Fruit fly (Drosophila melanogaster) Kc167 (cell line): ENCODE measurements around the gene Shab.

Source experiments
- Myc ChIP-seq: fragments of >200 bp; optimal IDR thresholded peaks from 2 replicates; lab custom pipeline; 2017; ENCODE audit warnings: missing external identifiers
- Sin3A ChIP-seq: fragments of >200 bp; optimal IDR thresholded peaks from 2 replicates; lab custom pipeline; 2018; ENCODE audit warnings: missing external identifiers
- h ChIP-seq: fragments of >200 bp; optimal IDR thresholded peaks from 3 replicates; lab custom pipeline; 2018; ENCODE audit warnings: missing external identifiers
- insv ChIP-seq: fragments of >200 bp; optimal IDR thresholded peaks from 3 replicates; lab custom pipeline; 2018; ENCODE audit warnings: missing external identifiers
- psq ChIP-seq: fragments of >200 bp; optimal IDR thresholded peaks from 2 replicates; lab custom pipeline; 2017; ENCODE audit warnings: missing external identifiers
- ttk ChIP-seq: sonication (Bioruptor generic); optimal IDR thresholded peaks from 2 replicates; lab custom pipeline; 2017; ENCODE audit warnings: missing external identifiers

Shab gene

DNA sequence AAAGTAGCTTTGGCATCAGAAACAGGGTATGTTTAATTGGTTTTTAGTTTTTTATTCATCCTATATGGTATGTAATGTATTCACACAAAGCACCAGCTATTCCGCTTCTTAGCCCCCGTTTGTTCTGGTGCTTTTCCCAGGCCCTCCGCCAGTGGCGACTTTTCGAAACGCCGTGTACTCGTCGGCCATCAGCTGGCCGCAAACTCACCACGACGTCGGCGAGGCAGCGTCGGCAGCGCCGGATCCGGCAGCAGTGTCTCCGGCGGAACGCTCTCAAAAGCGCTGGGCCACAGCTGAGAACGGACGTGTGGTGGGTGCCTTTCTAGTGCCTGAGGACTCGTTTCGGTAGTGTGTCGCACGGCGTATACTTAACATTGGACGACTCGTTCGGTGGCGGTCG is at the start of gene Shab:
Gene Shab (plus strand): TSS at position 268 of the 400 bp plus-strand sequence.
- TF ChIP-seq Sin3A (lab: Kevin White, UChicago) (no peak), h (no peak), psq (no peak), ttk (no peak), insv (lab: Kevin White, UChicago) (no peak), Myc (lab: Kevin White, UChicago) (no peak)

- TF ChIP-seq Myc (lab: Kevin White, UChicago) (no peak), psq (no peak), ttk (no peak), h (no peak), insv (lab: Kevin White, UChicago) (no peak), Sin3A (lab: Kevin White, UChicago) (no peak)
These were observed 49.2 kb upstream of the Shab start for dm6 chr3L:2845630-2846029.

DNA sequence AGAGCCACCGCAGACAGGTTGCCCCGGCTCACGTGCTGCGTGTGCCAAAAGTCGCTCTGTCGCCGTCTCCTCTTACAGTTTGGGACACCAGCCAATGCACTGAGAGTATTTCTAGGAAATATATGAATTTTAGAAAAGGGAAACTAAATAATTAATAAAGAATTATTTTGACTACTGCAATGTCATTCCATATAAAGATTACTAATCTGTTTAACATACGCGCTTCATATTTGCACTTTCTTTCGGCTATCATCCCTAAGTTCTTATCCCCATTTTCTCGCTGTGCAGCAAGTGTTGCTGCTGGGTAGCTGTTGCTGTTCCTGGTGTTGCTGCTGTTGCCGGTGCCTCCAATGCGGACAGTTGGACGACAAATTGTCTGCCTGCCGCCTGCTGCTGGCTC is 47.6 kb upstream of the Shab start:
- TF ChIP-seq ttk (no peak), insv (lab: Kevin White, UChicago) (no peak), Myc (lab: Kevin White, UChicago) (no peak), Sin3A (lab: Kevin White, UChicago) (no peak), h (no peak), psq (no peak)

DNA sequence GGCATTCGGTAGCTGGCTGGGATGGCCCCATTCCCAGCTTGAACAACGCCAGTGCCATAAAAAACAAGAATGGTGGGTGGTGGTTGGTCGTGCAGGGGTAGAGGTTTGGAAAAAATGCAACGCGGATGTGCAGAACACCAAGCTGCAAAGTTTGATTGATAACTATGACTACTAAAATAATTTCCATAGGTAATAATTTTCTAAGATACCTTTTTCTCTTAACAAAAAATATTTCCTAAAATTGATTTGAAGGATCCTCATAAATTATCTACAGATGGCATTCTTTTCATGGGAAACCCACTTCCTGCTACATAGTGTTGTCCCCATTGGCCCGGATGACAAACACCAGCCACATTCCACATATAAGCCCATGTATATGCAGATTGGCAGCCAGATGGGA is 46.5 kb upstream of the Shab start:
- TF ChIP-seq psq: no peak
- no peak for TF ChIP-seq h
- no peak for TF ChIP-seq Sin3A (lab: Kevin White, UChicago)
- no peak for TF ChIP-seq insv (lab: Kevin White, UChicago)
- TF ChIP-seq ttk: no peak
- TF ChIP-seq Myc (lab: Kevin White, UChicago): no peak

- no peak for TF ChIP-seq psq
- no peak for TF ChIP-seq Sin3A (lab: Kevin White, UChicago)
- TF ChIP-seq insv (lab: Kevin White, UChicago): no peak
- TF ChIP-seq ttk: no peak
- TF ChIP-seq h: no peak
- TF ChIP-seq Myc (lab: Kevin White, UChicago): no peak
These were observed 45.9 kb upstream of the Shab start for dm6 chr3L:2848940-2849339.

- no peak for TF ChIP-seq Sin3A (lab: Kevin White, UChicago)
- no peak for TF ChIP-seq psq
- no peak for TF ChIP-seq Myc (lab: Kevin White, UChicago)
- no peak for TF ChIP-seq insv (lab: Kevin White, UChicago)
- no peak for TF ChIP-seq ttk
- no peak for TF ChIP-seq h
These were observed 43.9 kb upstream of the Shab start for dm6 chr3L:2850966-2851365.

dm6 chr3L:2851771-2852170 is 43.0 kb upstream of the Shab start:
- TF ChIP-seq h (no peak), psq (no peak)

dm6 chr3L:2852763-2853334 is 42.0 kb upstream of the Shab start:
- TF ChIP-seq ttk: no peak
- TF ChIP-seq h: no peak
- no peak for TF ChIP-seq Myc (lab: Kevin White, UChicago)
- no peak for TF ChIP-seq insv (lab: Kevin White, UChicago)
- no peak for TF ChIP-seq psq
- no peak for TF ChIP-seq Sin3A (lab: Kevin White, UChicago)

DNA sequence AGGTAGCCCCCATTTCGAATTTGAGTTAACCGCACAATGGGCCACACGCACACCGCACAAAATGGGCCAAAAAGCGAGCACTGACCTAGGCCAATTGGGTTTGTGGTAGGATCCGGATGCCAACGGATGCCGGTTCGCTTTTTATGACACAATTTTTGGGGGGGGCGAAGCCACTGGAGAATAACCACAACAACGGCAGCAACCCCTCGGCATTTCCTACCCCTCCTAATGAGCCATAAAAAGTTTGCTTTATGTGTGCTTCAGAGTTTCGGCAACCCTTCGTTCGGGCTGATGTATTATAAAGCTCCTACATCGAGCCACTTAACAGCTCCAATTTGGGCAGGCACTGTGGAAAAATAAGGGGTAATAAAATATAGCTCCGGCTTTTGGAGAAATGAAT is 40.2 kb upstream of the Shab start:
- TF ChIP-seq psq: no peak
- TF ChIP-seq h: no peak
- no peak for TF ChIP-seq Myc (lab: Kevin White, UChicago)
- no peak for TF ChIP-seq ttk

dm6 chr3L:2855427-2856005 is 39.3 kb upstream of the Shab start:
- no peak for TF ChIP-seq Sin3A (lab: Kevin White, UChicago)
- no peak for TF ChIP-seq Myc (lab: Kevin White, UChicago)
- no peak for TF ChIP-seq ttk
- no peak for TF ChIP-seq psq
- no peak for TF ChIP-seq h
- no peak for TF ChIP-seq insv (lab: Kevin White, UChicago)

dm6 chr3L:2860087-2860486 is 34.7 kb upstream of the Shab start:
- TF ChIP-seq Myc (lab: Kevin White, UChicago) (no peak), ttk (no peak), insv (lab: Kevin White, UChicago) (no peak), Sin3A (lab: Kevin White, UChicago) (no peak)

DNA sequence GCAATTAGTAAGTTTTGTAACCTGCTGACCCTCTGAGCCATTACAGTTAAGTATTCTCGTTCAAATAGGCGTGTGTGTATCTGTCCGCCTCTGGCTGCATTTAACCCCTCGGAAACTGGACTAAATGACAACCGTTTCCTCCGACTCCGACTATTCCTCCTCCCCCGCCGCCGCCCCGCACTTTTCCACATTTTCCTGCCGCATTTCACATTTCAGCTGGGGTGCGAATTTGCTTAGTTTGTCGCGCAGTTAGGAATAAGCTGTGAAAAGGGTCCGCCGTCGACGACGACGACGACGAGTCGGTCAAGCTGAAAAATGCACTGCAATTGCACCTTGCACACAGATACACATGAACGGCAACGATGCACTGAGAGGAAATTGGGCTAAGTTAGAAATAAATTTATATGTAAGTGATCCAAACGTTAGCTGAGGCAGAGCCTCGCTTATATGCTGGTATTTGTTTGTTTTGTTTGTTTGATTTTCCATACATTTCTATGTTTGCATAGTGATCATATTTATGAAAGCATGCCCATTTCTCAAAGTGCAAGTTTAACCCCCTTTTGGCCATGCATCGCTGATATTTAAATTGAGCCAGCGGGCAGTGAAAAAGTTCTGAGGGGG is 32.8 kb upstream of the Shab start:
- TF ChIP-seq Myc (lab: Kevin White, UChicago): no peak
- no peak for TF ChIP-seq ttk
- TF ChIP-seq insv (lab: Kevin White, UChicago): no peak
- TF ChIP-seq Sin3A (lab: Kevin White, UChicago): no peak
- TF ChIP-seq psq: no peak
- TF ChIP-seq h: no peak

- TF ChIP-seq h (no peak), insv (lab: Kevin White, UChicago) (no peak), ttk (no peak), psq (no peak), Myc (lab: Kevin White, UChicago) (no peak), Sin3A (lab: Kevin White, UChicago) (no peak)
These were observed 30.4 kb upstream of the Shab start for dm6 chr3L:2864450-2864849.
